Worm (Caenorhabditis elegans): ENCODE data around the gene fbxa-192.

DNA sequence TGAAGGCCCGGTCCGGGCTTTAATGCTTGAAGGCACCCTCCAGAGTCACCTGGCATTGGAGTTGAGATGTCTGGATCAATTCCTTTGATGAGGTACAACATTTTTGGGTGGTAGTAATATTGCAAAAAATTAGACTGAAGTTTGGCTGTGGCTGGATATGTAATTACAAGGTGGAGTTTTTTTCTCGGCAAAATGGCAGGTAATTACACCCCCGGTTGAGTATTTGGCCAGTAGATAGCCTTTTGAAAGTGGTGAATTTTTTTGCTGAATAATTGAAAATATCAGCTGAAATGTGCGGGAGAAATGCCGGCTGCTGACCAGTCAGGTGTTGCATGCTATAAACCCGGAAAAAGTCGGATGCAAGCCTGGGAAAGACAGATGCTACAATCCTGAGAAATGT is 48.8 kb upstream of the fbxa-192 start, which contains the start of gene Y26G10.4:
- TF ChIP-seq nfya-1 (tag; optimal IDR thresholded peaks at IDR 0.05; ENCODE audit: insufficient read depth) (no peak), lin-39 (tag; optimal IDR thresholded peaks at IDR 0.05) (no peak), R02D3.7 (tag; optimal IDR thresholded peaks at IDR 0.05) (no peak), nhr-28 (tag; optimal IDR thresholded peaks at IDR 0.05) (no peak), fkh-10 (GFP tag; optimal IDR thresholded peaks at IDR 0.05) (no peak), ceh-82 (tag; optimal IDR thresholded peaks at IDR 0.05) (no peak), sea-2 (GFP tag; optimal IDR thresholded peaks at IDR 0.05) (no peak), pqm-1 (tag; optimal IDR thresholded peaks at IDR 0.05) (no peak)

Data from whole organism, L3 larva.